Fruit fly (Drosophila melanogaster) whole organism, prepupa: ENCODE results near the gene CG6675.
A peak's percentile ranks its signal among the peaks of the same experiment; 100 is the strongest.

Experiments
- Blimp-1 ChIP-seq: fragments of 200-800 bp; sonication (Bioruptor generic); optimal IDR thresholded peaks from 3 replicates; lab custom pipeline; 2017; ENCODE audit warnings: missing biosample characterization, missing genetic modification characterization, mild to moderate bottlenecking, moderate library complexity, missing genetic modification reagents
- CG15336 ChIP-seq: fragments of 200-800 bp; sonication (Bioruptor generic); IDR thresholded peaks from 2 replicates; pipeline ENCODE4 v1.3.6; 2022; ENCODE audit warnings: missing biosample characterization, missing genetic modification characterization
- CG1621 ChIP-seq: fragments of 200-800 bp; sonication (Bioruptor generic); optimal IDR thresholded peaks from 3 replicates; lab custom pipeline; 2018; ENCODE audit warnings: missing biosample characterization, mild to moderate bottlenecking, missing genetic modification characterization
- CG16779 ChIP-seq: fragments of 200-800 bp; sonication (Bioruptor generic); optimal IDR thresholded peaks from 3 replicates; lab custom pipeline; 2017; ENCODE audit warnings: missing biosample characterization, mild to moderate bottlenecking, missing genetic modification characterization
- CG31627 ChIP-seq: fragments of 200-800 bp; sonication (Bioruptor generic); optimal IDR thresholded peaks from 3 replicates; lab custom pipeline; 2016; ENCODE audit warnings: missing biosample characterization, missing genetic modification characterization
- CG32006 ChIP-seq: fragments of 200-800 bp; sonication (Bioruptor generic); optimal IDR thresholded peaks from 3 replicates; lab custom pipeline; 2017; ENCODE audit warnings: missing biosample characterization, mild to moderate bottlenecking, missing genetic modification characterization
- CG4318 ChIP-seq: fragments of 200-800 bp; sonication (Bioruptor generic); optimal IDR thresholded peaks from 3 replicates; lab custom pipeline; 2017; ENCODE audit warnings: missing biosample characterization, mild to moderate bottlenecking, missing genetic modification characterization
- CG6276 ChIP-seq: fragments of 200-800 bp; sonication (Bioruptor generic); optimal IDR thresholded peaks from 2 replicates; lab custom pipeline; 2017; ENCODE audit warnings: missing biosample characterization, mild to moderate bottlenecking, missing genetic modification characterization
- CG6808 ChIP-seq: fragments of 200-800 bp; sonication (Bioruptor generic); optimal IDR thresholded peaks from 3 replicates; lab custom pipeline; 2017; ENCODE audit warnings: missing biosample characterization, missing genetic modification characterization, mild to moderate bottlenecking, moderate library complexity, missing genetic modification reagents
- CG6854 ChIP-seq: fragments of 200-800 bp; sonication (Bioruptor generic); optimal IDR thresholded peaks from 2 replicates; lab custom pipeline; 2017; ENCODE audit warnings: missing biosample characterization, mild to moderate bottlenecking, missing genetic modification characterization
- CG8119 ChIP-seq: fragments of 200-800 bp; sonication (Bioruptor generic); IDR thresholded peaks from 3 replicates; pipeline ENCODE4 v1.3.6; 2022; ENCODE audit warnings: missing biosample characterization, missing genetic modification characterization
- CG9139 ChIP-seq: fragments of 200-800 bp; sonication (Bioruptor generic); optimal IDR thresholded peaks from 3 replicates; lab custom pipeline; 2017; ENCODE audit warnings: missing biosample characterization, mild to moderate bottlenecking, missing genetic modification characterization
- Eip78C ChIP-seq: fragments of 200-800 bp; sonication (Bioruptor generic); peaks from one replicate; lab custom pipeline; 2016; ENCODE audit warnings: missing biosample characterization, missing genetic modification characterization
- Eip93F ChIP-seq: fragments of 200-800 bp; sonication (Bioruptor generic); optimal IDR thresholded peaks from 2 replicates; lab custom pipeline; 2016; ENCODE audit warnings: missing biosample characterization, mild to moderate bottlenecking, missing genetic modification characterization
- Lpt ChIP-seq: fragments of 200-800 bp; sonication (Bioruptor generic); optimal IDR thresholded peaks from 3 replicates; lab custom pipeline; 2016; ENCODE audit warnings: missing biosample characterization, missing genetic modification characterization
- Met ChIP-seq: fragments of 200-800 bp; sonication (Bioruptor generic); optimal IDR thresholded peaks from 3 replicates; lab custom pipeline; 2016; ENCODE audit warnings: missing biosample characterization, missing genetic modification characterization
- OdsH ChIP-seq: fragments of 200-800 bp; sonication (Bioruptor generic); optimal IDR thresholded peaks from 3 replicates; lab custom pipeline; 2016; ENCODE audit warnings: missing biosample characterization, missing genetic modification characterization
- Smox ChIP-seq: fragments of 200-800 bp; sonication (Bioruptor generic); optimal IDR thresholded peaks from 3 replicates; lab custom pipeline; 2016; ENCODE audit warnings: missing biosample characterization, missing genetic modification characterization
- Sox102F ChIP-seq: fragments of 200-800 bp; sonication (Bioruptor generic); optimal IDR thresholded peaks from 2 replicates; lab custom pipeline; 2016; ENCODE audit warnings: missing biosample characterization, mild to moderate bottlenecking, missing genetic modification characterization
- Sox14 ChIP-seq: fragments of 200-800 bp; sonication (Bioruptor generic); optimal IDR thresholded peaks from 3 replicates; lab custom pipeline; 2016; ENCODE audit warnings: missing biosample characterization, missing genetic modification characterization
- esn ChIP-seq: fragments of 200-800 bp; sonication (Bioruptor generic); optimal IDR thresholded peaks from 2 replicates; lab custom pipeline; 2016; ENCODE audit warnings: missing biosample characterization, mild to moderate bottlenecking, missing genetic modification characterization, moderate library complexity
- fkh ChIP-seq: fragments of 200-800 bp; sonication (Bioruptor generic); optimal IDR thresholded peaks from 3 replicates; lab custom pipeline; 2017; ENCODE audit warnings: missing biosample characterization, mild to moderate bottlenecking, missing genetic modification characterization, moderate library complexity
- net ChIP-seq: fragments of 200-800 bp; sonication (Bioruptor generic); optimal IDR thresholded peaks from 3 replicates; lab custom pipeline; 2016; ENCODE audit warnings: missing biosample characterization, missing genetic modification characterization
- spab ChIP-seq: fragments of 200-800 bp; sonication (Bioruptor generic); optimal IDR thresholded peaks from 2 replicates; lab custom pipeline; 2017; ENCODE audit warnings: missing biosample characterization, mild to moderate bottlenecking, missing genetic modification characterization, missing genetic modification reagents
- ss ChIP-seq, 2 experiments: fragments of 200-800 bp; sonication (Bioruptor generic); optimal IDR thresholded peaks; 2 replicates in 1 of 2; 3 replicates in 1 of 2; lab custom pipeline; 2017 to 2018; ENCODE audit warnings: mild to moderate bottlenecking in 2 of 2, missing biosample characterization in 2 of 2, missing genetic modification characterization in 2 of 2, moderate library complexity in 1 of 2
- svp ChIP-seq: fragments of 200-800 bp; sonication (Bioruptor generic); peaks from one replicate; lab custom pipeline; 2016; ENCODE audit warnings: missing biosample characterization, missing genetic modification characterization
- vri ChIP-seq: fragments of 200-800 bp; sonication (Bioruptor generic); optimal IDR thresholded peaks from 3 replicates; lab custom pipeline; 2016; ENCODE audit warnings: missing biosample characterization, mild to moderate bottlenecking, missing genetic modification characterization

The CG6675 gene

DNA sequence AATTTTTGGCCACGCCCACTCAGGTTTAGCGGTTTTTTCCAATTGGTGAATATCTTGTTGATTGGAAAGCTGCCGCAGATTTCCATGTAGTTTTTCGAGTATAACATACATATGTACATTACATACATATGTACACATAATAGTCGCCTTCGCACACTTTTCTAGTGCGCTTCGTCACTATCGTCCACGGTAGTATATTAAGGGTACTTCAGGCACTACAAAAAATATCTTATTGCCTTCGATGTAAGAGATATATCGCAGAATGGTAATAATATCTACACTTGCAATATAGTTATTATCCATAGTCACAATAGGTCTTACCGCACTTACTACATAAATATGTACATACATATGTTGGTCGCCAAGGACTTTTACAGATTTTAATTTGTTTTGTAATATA is 24.2 kb downstream of the CG6675 start:
- TF ChIP-seq Eip78C (GFP tag; lab: Kevin White, UChicago) = peak; percentile 58
- TF ChIP-seq CG32006 (GFP tag; lab: Kevin White, UChicago) = peak; percentile 36
- TF ChIP-seq Met (GFP tag; lab: Kevin White, UChicago) = no peak

DNA sequence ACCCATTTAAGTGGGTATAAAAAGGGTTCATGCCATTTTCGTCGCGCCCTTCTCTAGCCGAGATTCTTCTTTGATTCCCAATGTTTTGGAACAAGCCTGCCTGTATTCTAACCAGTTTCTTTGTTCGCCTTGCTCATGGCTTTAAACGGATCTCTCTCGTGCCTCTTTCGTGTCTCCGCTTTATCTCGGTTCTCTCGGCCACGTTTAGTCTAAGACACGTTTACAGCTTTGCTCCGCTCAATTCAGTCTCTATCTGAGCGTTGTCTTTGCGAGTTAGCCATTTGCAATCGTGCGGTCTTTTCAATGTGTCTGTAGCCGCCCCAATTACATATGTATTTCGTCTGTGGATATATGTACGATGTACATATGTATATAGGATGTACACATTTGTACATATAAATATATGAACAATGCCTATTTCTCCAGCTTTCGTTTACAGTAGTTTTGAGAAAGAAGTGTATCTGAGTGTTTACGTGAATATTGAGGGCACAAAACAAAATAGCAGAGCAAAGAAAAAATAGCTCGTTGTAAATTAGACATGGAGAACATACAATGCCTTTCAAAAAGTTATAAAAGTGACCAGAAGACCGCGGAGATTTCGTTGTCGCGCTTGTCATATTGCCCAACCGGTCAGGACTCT is 25.4 kb downstream of the CG6675 start:
- peak; percentile 18 for TF ChIP-seq CG9139
- no peak for TF ChIP-seq net (GFP tag; lab: Kevin White, UChicago)
- peak; percentile 24 for TF ChIP-seq vri (GFP tag; lab: Kevin White, UChicago)
- TF ChIP-seq CG6854 (GFP tag; lab: Kevin White, UChicago) = peak; percentile 3
- TF ChIP-seq CG31627 (GFP tag; lab: Kevin White, UChicago) = no peak
- peak; percentile 45 for TF ChIP-seq Sox102F (GFP tag; lab: Kevin White, UChicago)
- TF ChIP-seq CG15336 (GFP tag; lab: Robert Waterston, UW) = peak; percentile 49; the same call in 1 of the 2 replicates
- TF ChIP-seq Eip78C (GFP tag; lab: Kevin White, UChicago) = peak; percentile 76
- TF ChIP-seq CG8119 (GFP tag; lab: Robert Waterston, UW) = peak; percentile 52; the same call in 1 of the 3 replicates
- TF ChIP-seq CG6808 (GFP tag; lab: Kevin White, UChicago) = peak; percentile 20
- no peak for TF ChIP-seq Eip93F (GFP tag; lab: Kevin White, UChicago)
- TF ChIP-seq Sox14 (GFP tag; lab: Kevin White, UChicago) = peak; percentile 84
- peak; percentile 20 for TF ChIP-seq CG6276 (GFP tag; lab: Kevin White, UChicago)
- peak in 1 of 2 experiments; percentile 55 for TF ChIP-seq ss (GFP tag; optimal IDR thresholded peaks at IDR 0.05; lab: Kevin White, UChicago)
- TF ChIP-seq, all 60 proteins: peak for 11

DNA sequence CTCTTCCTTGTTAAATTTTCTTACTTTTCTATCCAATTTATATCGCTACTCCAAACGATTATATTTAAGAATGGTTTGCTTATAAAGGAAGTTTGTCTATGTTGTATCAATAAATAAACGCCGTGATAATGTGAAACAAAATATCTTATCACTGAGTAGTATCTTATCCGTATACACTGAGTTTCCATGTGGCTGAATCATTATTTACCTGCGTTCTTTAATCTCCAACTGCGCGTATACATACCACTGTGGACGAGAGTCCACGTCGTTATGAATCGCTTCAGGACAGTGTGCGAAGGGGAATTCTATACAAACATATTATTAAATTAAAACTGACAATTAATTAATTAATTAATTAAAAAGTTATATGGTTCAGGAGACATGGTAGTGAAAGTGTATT is 30.6 kb downstream of the CG6675 start:
- TF ChIP-seq Eip93F (GFP tag; lab: Kevin White, UChicago) (peak; percentile 37), Lpt (GFP tag; lab: Kevin White, UChicago) (no peak), fkh (GFP tag; lab: Kevin White, UChicago) (peak; percentile 27), esn (peak; percentile 14), CG16779 (tag; lab: Kevin White, UChicago) (no peak), svp (GFP tag; lab: Kevin White, UChicago) (peak; percentile 65)

DNA sequence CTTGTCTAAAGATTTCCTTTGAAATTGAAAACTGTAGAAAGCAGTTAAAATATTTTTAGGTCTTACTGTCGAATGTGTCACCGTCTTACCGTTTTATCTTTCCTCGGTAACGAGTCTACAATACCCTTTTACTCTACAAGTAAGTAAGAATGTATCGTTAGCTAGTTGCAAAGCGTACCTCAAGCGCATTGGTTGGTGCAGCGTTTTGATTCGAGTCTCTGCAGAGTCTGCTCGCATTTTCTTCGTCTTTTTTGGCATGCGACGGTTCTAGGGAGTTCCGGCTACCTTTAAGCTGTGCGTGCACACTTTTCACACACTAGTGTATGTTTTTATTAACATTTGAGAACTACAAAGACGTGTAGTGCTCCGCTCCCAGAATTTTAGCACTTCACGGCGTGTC is 31.2 kb downstream of the CG6675 start:
- TF ChIP-seq Blimp-1 = no peak
- TF ChIP-seq fkh (GFP tag; lab: Kevin White, UChicago) = peak; percentile 5
- no peak for TF ChIP-seq CG4318 (GFP tag; lab: Kevin White, UChicago)
- TF ChIP-seq Smox (GFP tag; lab: Kevin White, UChicago) = no peak

DNA sequence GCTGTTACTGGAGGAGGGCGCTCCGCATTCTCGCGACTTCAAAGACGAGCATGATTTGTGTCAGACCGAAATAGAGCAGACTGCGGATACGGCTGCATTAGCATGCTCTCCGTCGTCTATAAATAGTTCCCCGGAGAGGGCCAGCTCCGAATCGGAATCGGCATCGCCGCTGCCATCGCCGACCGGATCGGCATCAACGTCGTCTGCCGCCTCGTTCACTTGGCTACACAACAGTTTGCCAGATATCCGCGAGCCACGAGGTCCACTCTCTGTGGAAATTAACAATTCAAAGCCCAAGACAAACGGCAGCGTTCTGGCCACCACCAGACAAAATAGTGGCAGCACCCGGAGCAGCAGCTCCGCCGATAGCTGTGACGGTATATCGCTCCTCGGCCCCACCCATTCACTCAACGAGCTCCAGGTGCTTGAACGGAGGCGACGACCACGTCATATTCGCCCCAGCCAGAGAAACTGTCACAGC is 34.0 kb downstream of the CG6675 start:
- no peak for TF ChIP-seq CG1621 (tag; lab: Kevin White, UChicago)

DNA sequence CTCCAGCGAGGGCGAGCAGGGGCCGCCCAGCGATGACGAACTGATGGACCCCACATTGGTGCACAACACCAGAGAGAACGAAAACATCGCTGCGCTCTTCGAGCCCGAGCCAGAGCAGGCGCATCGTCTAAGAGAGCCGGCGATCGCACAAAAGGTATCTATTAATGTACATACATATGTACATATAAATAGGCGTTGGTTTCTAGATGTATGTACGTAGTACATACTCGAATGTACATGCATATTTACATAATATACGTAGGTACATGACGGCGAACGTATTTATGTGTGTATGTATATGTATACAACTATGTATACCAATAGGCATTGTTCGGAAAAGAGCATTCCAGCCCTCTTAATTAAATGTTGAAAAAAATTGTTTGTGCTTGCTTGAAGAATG is 35.4 kb downstream of the CG6675 start:
- no peak for TF ChIP-seq OdsH (GFP tag; lab: Kevin White, UChicago)
- TF ChIP-seq Eip78C (GFP tag; lab: Kevin White, UChicago) = peak; percentile 49
- TF ChIP-seq spab = no peak
- peak; percentile 64 for TF ChIP-seq fkh (GFP tag; lab: Kevin White, UChicago)
